Worm (Caenorhabditis elegans) whole organism, mixed stage, embryonic: ENCODE measurements around the gene polk-1.

ENCODE experiments used
- blmp-1 ChIP-seq: fragments of 150-350 bp; optimal IDR thresholded peaks from 2 replicates; lab custom pipeline; 2014; ENCODE audit warnings: missing biosample characterization, missing genetic modification characterization
- ces-1 ChIP-seq: fragments of 150-350 bp; optimal IDR thresholded peaks from 2 replicates; lab custom pipeline; 2014; ENCODE audit warnings: missing biosample characterization, missing genetic modification reagents, missing genetic modification characterization
- elt-3 ChIP-seq: fragments of 150-350 bp; optimal IDR thresholded peaks from 2 replicates; lab custom pipeline; 2014; ENCODE audit warnings: missing biosample characterization, missing genetic modification characterization
- lin-13 ChIP-seq: fragments of 150-350 bp; optimal IDR thresholded peaks from 2 replicates; lab custom pipeline; 2014; ENCODE audit warnings: missing biosample characterization, missing genetic modification characterization
- lsy-2 ChIP-seq: fragments of 150-350 bp; optimal IDR thresholded peaks from 2 replicates; lab custom pipeline; 2014; ENCODE audit warnings: missing biosample characterization, missing genetic modification characterization
- mls-2 ChIP-seq: sonication (generic microtip); optimal IDR thresholded peaks from 2 replicates; lab custom pipeline; 2016; ENCODE audit warnings: mild to moderate bottlenecking, missing genetic modification characterization, moderate library complexity, missing compliant biosample characterization
- nhr-12 ChIP-seq: fragments of 150-350 bp; optimal IDR thresholded peaks from 2 replicates; lab custom pipeline; 2014; ENCODE audit warnings: missing biosample characterization, missing genetic modification characterization
- nhr-237 ChIP-seq: fragments of 150-350 bp; optimal IDR thresholded peaks from 2 replicates; lab custom pipeline; 2014; ENCODE audit warnings: missing biosample characterization, missing genetic modification characterization
- nhr-76 ChIP-seq: sonication (generic microtip); optimal IDR thresholded peaks from 2 replicates; lab custom pipeline; 2017; ENCODE audit warnings: missing biosample characterization, missing genetic modification characterization
- pha-4 ChIP-seq: fragments of 150-350 bp; optimal IDR thresholded peaks from 2 replicates; lab custom pipeline; 2018; ENCODE audit warnings: missing biosample characterization, missing genetic modification reagents, missing genetic modification characterization
- snpc-4 ChIP-seq: fragments of 150-350 bp; optimal IDR thresholded peaks from 2 replicates; lab custom pipeline; 2014; ENCODE audit warnings: missing biosample characterization, missing genetic modification characterization
- unc-62 ChIP-seq: fragments of 150-350 bp; optimal IDR thresholded peaks from 2 replicates; lab custom pipeline; 2014; ENCODE audit warnings: missing biosample characterization, missing genetic modification reagents, missing genetic modification characterization
- ztf-11 ChIP-seq: fragments of 150-350 bp; optimal IDR thresholded peaks from 2 replicates; lab custom pipeline; 2014; ENCODE audit warnings: missing biosample characterization, missing genetic modification characterization

DNA sequence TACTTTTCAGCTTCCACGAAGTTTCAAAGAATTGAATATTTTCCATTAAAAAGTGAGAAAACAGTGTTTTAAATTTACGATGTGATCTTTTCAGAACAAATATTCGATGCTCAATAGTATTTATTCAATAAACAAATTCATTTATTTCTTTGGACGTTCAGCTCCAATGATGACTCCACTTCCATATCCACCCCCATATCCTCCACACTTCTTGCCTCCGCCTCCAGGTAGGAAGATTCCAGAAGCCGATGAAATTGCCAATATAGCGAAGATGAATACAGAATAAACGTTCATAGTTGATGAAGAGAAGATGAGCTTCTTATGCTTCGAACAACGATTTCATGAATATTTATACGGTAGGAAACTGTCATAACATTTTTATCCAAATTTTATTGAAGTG lies 39.2 kb downstream of the polk-1 start, which contains the start of gene fip-3:
- TF ChIP-seq ztf-11: no peak
- TF ChIP-seq pha-4 (tag; lab: Kevin White, UChicago): no peak
- no peak for TF ChIP-seq nhr-76 (tag; lab: Kevin White, UChicago)
- no peak for TF ChIP-seq nhr-237 (tag; lab: Kevin White, UChicago)
- no peak for TF ChIP-seq lin-13 (tag; lab: Kevin White, UChicago)
- no peak for TF ChIP-seq snpc-4 (tag; lab: Kevin White, UChicago)
- no peak for TF ChIP-seq unc-62 (GFP tag; lab: Kevin White, UChicago)
- TF ChIP-seq nhr-12 (tag; lab: Kevin White, UChicago): no peak
- TF ChIP-seq elt-3: no peak
- no peak for TF ChIP-seq blmp-1 (tag; lab: Kevin White, UChicago)
- TF ChIP-seq mls-2: no peak
- no peak for TF ChIP-seq lsy-2
- no peak for TF ChIP-seq ces-1 (GFP tag; lab: Kevin White, UChicago)
